Worm (Caenorhabditis elegans) whole organism, late embryonic: ENCODE data around the gene C06C3.7.

Experiments used
- C08G9.2 ChIP-seq: sonication (generic microtip); optimal IDR thresholded peaks from 2 replicates; lab custom pipeline; 2016; ENCODE audit warnings: mild to moderate bottlenecking, missing genetic modification characterization, moderate library complexity, missing compliant biosample characterization
- dve-1 ChIP-seq: sonication (generic microtip); optimal IDR thresholded peaks from 2 replicates; lab custom pipeline; 2017; ENCODE audit warnings: antibody characterized with exemption, mild to moderate bottlenecking, missing genetic modification characterization, missing compliant biosample characterization
- elt-2 ChIP-seq: sonication (generic microtip); optimal IDR thresholded peaks from 2 replicates; lab custom pipeline; 2016; ENCODE audit warnings: missing genetic modification reagents, missing genetic modification characterization, missing compliant biosample characterization
- nhr-232 ChIP-seq: sonication (generic microtip); optimal IDR thresholded peaks from 2 replicates; lab custom pipeline; 2016; ENCODE audit warnings: missing genetic modification characterization, missing compliant biosample characterization
- pqm-1 ChIP-seq: sonication (generic microtip); optimal IDR thresholded peaks from 2 replicates; lab custom pipeline; 2016; ENCODE audit warnings: missing genetic modification characterization, missing compliant biosample characterization
- tbx-2 ChIP-seq: sonication (generic microtip); optimal IDR thresholded peaks from 2 replicates; lab custom pipeline; 2016; ENCODE audit warnings: missing genetic modification characterization, missing compliant biosample characterization
- unc-3 ChIP-seq, 2 experiments: fragments of 200-800 bp in 1 of 2; sonication (Bioruptor generic) in 1 of 2; sonication (generic microtip) in 1 of 2; conservative IDR thresholded peaks in 1 of 2; optimal IDR thresholded peaks in 1 of 2; 2 replicates each; pipeline versions ENCODE4 v1.3.6 to Lab custom; 2016 to 2022; ENCODE audit warnings: missing compliant biosample characterization in 2 of 2, missing genetic modification characterization in 2 of 2, missing genetic modification reagents in 1 of 2
- unc-86 ChIP-seq: sonication (generic microtip); optimal IDR thresholded peaks from 2 replicates; lab custom pipeline; 2016; ENCODE audit warnings: missing genetic modification characterization, missing compliant biosample characterization

DNA sequence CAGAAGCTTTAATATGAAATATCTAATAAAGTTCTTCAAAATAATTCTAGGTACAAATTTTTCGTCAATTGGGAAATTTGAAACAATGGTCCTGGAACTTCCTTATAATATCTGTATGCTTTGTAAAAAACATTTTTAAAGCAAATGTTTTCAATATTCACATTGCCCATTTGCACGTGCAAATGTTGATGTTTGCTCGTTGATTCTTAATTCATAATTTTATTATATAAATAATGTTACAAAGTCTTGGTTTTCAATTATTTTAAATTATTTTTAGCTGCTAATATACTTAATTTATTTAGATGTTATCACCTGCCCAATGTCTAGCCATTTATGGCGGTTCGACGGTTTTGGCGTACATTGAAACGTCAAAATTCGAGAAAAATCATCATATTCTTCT is 36.6 kb downstream of the C06C3.7 start, which contains the start of gene M176.11:
- no peak for TF ChIP-seq C08G9.2
- no peak for TF ChIP-seq unc-3 (GFP tag; conservative IDR thresholded peaks at IDR 0.05; lab: Robert Waterston, UW)
- TF ChIP-seq unc-3 (tag; optimal IDR thresholded peaks at IDR 0.05; lab: Kevin White, UChicago), result no peak
- no peak for TF ChIP-seq dve-1
- TF ChIP-seq unc-86 (tag; lab: Kevin White, UChicago), result no peak
- no peak for TF ChIP-seq tbx-2 (tag; lab: Kevin White, UChicago)
- no peak for TF ChIP-seq elt-2 (tag; lab: Kevin White, UChicago)
- no peak for TF ChIP-seq nhr-232 (tag; lab: Kevin White, UChicago)
- no peak for TF ChIP-seq pqm-1 (tag; lab: Kevin White, UChicago)
